Worm (Caenorhabditis elegans): Measurements from ENCODE around the gene str-83.

DNA sequence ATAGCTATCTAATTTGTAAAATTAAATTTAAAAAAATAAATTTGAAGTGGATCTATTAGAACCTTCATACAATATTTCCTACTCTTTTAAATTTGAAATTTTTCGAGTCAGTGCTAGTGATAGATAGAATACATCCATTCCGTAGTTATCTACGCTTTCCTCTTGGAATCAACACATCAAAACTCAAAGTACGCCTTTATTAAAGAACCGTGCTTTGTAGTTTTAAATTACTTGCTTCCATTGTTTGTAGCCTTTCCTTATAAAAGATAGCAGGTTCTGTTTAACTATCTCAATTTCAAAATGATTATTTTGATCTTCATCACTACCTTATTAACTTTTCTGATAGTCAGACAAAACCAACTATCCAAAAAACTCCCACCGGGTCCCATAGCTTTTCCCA lies 32.0 kb upstream of the str-83 start, which contains the start of gene cyp-35B3:
- no peak for TF ChIP-seq pha-4 (tag; optimal IDR thresholded peaks at IDR 0.05)
- TF ChIP-seq ets-4 (GFP tag; optimal IDR thresholded peaks at IDR 0.05): no peak
- TF ChIP-seq lin-35 (GFP tag; optimal IDR thresholded peaks at IDR 0.05): no peak
- TF ChIP-seq zfh-2 (GFP tag; conservative IDR thresholded peaks at IDR 0.05): no peak
- no peak for TF ChIP-seq ama-1 (optimal IDR thresholded peaks at IDR 0.05)
- no peak for TF ChIP-seq ama-1 (GFP tag; optimal IDR thresholded peaks at IDR 0.05)
- no peak for TF ChIP-seq ccch-3 (GFP tag; optimal IDR thresholded peaks at IDR 0.05)
- TF ChIP-seq unc-62 (GFP tag; optimal IDR thresholded peaks at IDR 0.05): no peak
- no peak for TF ChIP-seq snpc-4 (GFP tag; optimal IDR thresholded peaks at IDR 0.05)
- no peak for TF ChIP-seq snpc-4 (tag; optimal IDR thresholded peaks at IDR 0.05)
- no peak for TF ChIP-seq cebp-1 (GFP tag; IDR thresholded peaks at IDR 0.05)
- TF ChIP-seq cebp-1 (tag; optimal IDR thresholded peaks at IDR 0.05): no peak
- no peak for TF ChIP-seq unc-130 (GFP tag; optimal IDR thresholded peaks at IDR 0.05)
- TF ChIP-seq Y67H2A.10 (GFP tag; conservative IDR thresholded peaks at IDR 0.05): no peak
- no peak for TF ChIP-seq F55B11.4 (tag; optimal IDR thresholded peaks at IDR 0.05; ENCODE audit: borderline replicate concordance, insufficient read depth)
